Worm (Caenorhabditis elegans) whole organism, L4 larva: ENCODE data around the gene Y82E9BL.19.

Experiments
- F44E2.7 ChIP-seq: fragments of 200-800 bp; sonication (Bioruptor generic); IDR thresholded peaks from 2 replicates; pipeline ENCODE4 v2.1.2; 2022; ENCODE audit warnings: missing genetic modification characterization, missing compliant biosample characterization
- T20F7.1 ChIP-seq: fragments of 200-800 bp; sonication (Bioruptor generic); optimal IDR thresholded peaks from 2 replicates; lab custom pipeline; 2018; ENCODE audit warnings: mild to moderate bottlenecking, missing genetic modification characterization, missing compliant biosample characterization
- ZK337.2 ChIP-seq: fragments of 200-800 bp; sonication (Bioruptor generic); IDR thresholded peaks from 2 replicates; pipeline ENCODE4 v1.3.6; 2022; ENCODE audit warnings: missing genetic modification reagents, missing genetic modification characterization, missing compliant biosample characterization
- ceh-20 ChIP-seq: fragments of 200-800 bp; sonication (Bioruptor generic); IDR thresholded peaks from 2 replicates; pipeline ENCODE4 v1.3.6; 2022; ENCODE audit warnings: missing genetic modification reagents, missing genetic modification characterization, missing compliant biosample characterization
- dpl-1 ChIP-seq: fragments of 150-350 bp; optimal IDR thresholded peaks from 2 replicates; lab custom pipeline; 2014; ENCODE audit warnings: missing biosample characterization, missing genetic modification reagents, missing genetic modification characterization
- fos-1 ChIP-seq: fragments of 150-350 bp; optimal IDR thresholded peaks from 2 replicates; lab custom pipeline; 2014; ENCODE audit warnings: missing biosample characterization, missing genetic modification characterization
- pha-4 ChIP-seq, 2 experiments: fragments of 150-350 bp in 1 of 2; fragments of 200-800 bp in 1 of 2; sonication (Bioruptor generic) in 1 of 2; IDR thresholded peaks in 1 of 2; optimal IDR thresholded peaks in 1 of 2; 2 replicates each; pipeline versions ENCODE4 v1.3.6 to Lab custom; 2014 to 2022; ENCODE audit warnings: missing genetic modification characterization in 2 of 2, missing genetic modification reagents in 2 of 2, missing biosample characterization in 1 of 2, missing compliant biosample characterization in 1 of 2
- saeg-2 ChIP-seq: fragments of 200-800 bp; sonication (Bioruptor generic); IDR thresholded peaks from 2 replicates; pipeline ENCODE4 v1.3.6; 2022; ENCODE audit warnings: missing genetic modification reagents, missing genetic modification characterization, missing compliant biosample characterization
- tag-97 ChIP-seq: fragments of 200-800 bp; sonication (Bioruptor generic); IDR thresholded peaks from 2 replicates; pipeline ENCODE4 v1.3.6; 2022; ENCODE audit warnings: missing genetic modification characterization, missing compliant biosample characterization
- zfp-2 ChIP-seq: sonication (generic microtip); optimal IDR thresholded peaks from 2 replicates; lab custom pipeline; 2016; ENCODE audit warnings: mild to moderate bottlenecking, missing genetic modification characterization, missing compliant biosample characterization

- TF ChIP-seq T20F7.1 (GFP tag; lab: Kevin White, UChicago) (no peak), pha-4 (GFP tag; IDR thresholded peaks at IDR 0.05; lab: Robert Waterston, UW) (no peak), pha-4 (tag; optimal IDR thresholded peaks at IDR 0.05; lab: Kevin White, UChicago) (no peak), tag-97 (GFP tag; lab: Robert Waterston, UW) (no peak), zfp-2 (no peak), fos-1 (tag; lab: Kevin White, UChicago) (no peak), ZK337.2 (GFP tag; lab: Robert Waterston, UW) (no peak), saeg-2 (GFP tag; lab: Robert Waterston, UW) (no peak), dpl-1 (GFP tag; lab: Kevin White, UChicago) (no peak), ceh-20 (GFP tag; lab: Robert Waterston, UW) (no peak), F44E2.7 (GFP tag; lab: Robert Waterston, UW) (no peak)
These were observed 22.9 kb upstream of the Y82E9BL.19 start, which contains the start of gene Y82E9BL.12 for ce11 chrIII:1308887-1309286.
